Fruit fly (Drosophila melanogaster) Kc167 (cell line): ENCODE data around the gene Ctu2.

Source experiments
- Myc ChIP-seq: fragments of >200 bp; optimal IDR thresholded peaks from 2 replicates; lab custom pipeline; 2017; ENCODE audit warnings: missing external identifiers
- Sin3A ChIP-seq: fragments of >200 bp; optimal IDR thresholded peaks from 2 replicates; lab custom pipeline; 2018; ENCODE audit warnings: missing external identifiers
- h ChIP-seq: fragments of >200 bp; optimal IDR thresholded peaks from 3 replicates; lab custom pipeline; 2018; ENCODE audit warnings: missing external identifiers
- insv ChIP-seq: fragments of >200 bp; optimal IDR thresholded peaks from 3 replicates; lab custom pipeline; 2018; ENCODE audit warnings: missing external identifiers
- psq ChIP-seq: fragments of >200 bp; optimal IDR thresholded peaks from 2 replicates; lab custom pipeline; 2017; ENCODE audit warnings: missing external identifiers
- ttk ChIP-seq: sonication (Bioruptor generic); optimal IDR thresholded peaks from 2 replicates; lab custom pipeline; 2017; ENCODE audit warnings: missing external identifiers

Ctu2 gene

DNA sequence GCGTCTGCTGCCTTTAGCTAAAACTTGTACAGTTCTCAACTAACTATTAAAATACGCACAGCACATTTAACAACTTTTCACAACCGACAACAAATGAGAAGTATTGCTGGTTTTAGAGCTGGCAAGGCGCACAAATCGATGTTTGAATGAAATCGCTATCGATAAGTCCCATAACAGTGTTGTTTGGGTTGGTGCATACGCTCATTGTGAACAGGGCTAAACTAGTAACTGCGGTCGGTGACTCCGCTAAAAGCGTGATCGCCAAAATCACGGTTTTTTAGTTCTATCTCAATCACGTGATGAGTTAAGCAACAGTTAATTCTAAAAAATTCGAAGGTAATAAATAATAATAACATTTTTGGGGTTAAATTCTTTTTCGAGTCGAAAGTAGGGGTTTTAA is 39.7 kb downstream of the Ctu2 start, which contains the start of gene Top2:
Gene Top2, minus strand, starts transcription at position 110 of the 400 bp plus-strand sequence.
- TF ChIP-seq Sin3A (lab: Kevin White, UChicago) = no peak
- no peak for TF ChIP-seq h
- TF ChIP-seq insv (lab: Kevin White, UChicago) = no peak
- no peak for TF ChIP-seq psq (lab: Kevin White, UChicago)
- TF ChIP-seq Myc (lab: Kevin White, UChicago) = no peak
- TF ChIP-seq ttk (lab: Kevin White, UChicago) = no peak

DNA sequence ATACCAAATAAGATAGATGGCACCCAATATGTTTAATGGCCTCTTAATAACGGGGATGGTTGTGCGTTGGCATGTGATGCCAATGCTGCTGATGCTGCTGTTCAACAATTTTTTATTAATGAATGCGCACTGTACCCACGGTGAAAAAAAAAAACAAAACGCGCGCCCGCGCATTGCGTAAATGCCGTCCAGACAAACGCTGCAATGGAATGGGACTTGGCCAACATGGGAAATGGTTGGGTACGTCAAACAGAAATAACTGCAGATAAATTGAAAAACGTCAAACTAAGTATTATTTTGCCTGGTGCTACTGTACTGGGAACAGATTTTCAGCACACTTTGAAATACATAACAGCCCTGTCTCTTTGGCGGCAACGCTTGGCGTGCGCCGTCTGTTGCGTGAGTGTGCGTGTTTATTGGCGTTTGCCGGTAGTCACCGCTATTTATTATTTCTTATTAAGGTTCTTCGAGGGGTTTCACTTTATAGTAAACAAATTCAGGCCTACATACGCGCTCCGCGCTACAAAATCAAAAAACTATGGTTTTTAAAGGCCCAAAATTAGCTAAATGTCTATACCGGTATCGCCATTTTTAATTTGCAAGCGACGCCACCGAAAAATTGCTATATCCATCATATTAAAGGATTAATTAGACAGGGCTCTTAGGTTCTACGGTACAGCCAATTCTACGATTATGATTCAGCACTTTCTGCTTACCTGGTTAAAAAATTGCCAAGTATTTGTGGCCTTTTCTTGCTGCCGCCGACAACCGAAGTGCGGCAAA is 40.3 kb downstream of the Ctu2 start:
- TF ChIP-seq ttk (lab: Kevin White, UChicago) (no peak), Myc (lab: Kevin White, UChicago) (no peak), insv (lab: Kevin White, UChicago) (no peak), Sin3A (lab: Kevin White, UChicago) (no peak), h (no peak), psq (lab: Kevin White, UChicago) (no peak)

- no peak for TF ChIP-seq Sin3A (lab: Kevin White, UChicago)
- TF ChIP-seq ttk (lab: Kevin White, UChicago) = no peak
- no peak for TF ChIP-seq Myc (lab: Kevin White, UChicago)
- TF ChIP-seq insv (lab: Kevin White, UChicago) = no peak
- TF ChIP-seq h = no peak
- TF ChIP-seq psq (lab: Kevin White, UChicago) = no peak
Observed at dm6 chr2L:19444734-19445140, 48.3 kb downstream of the Ctu2 start, which contains the start of gene Hs2st. Hs2st (minus strand) TSS chr2L:19444750.

- TF ChIP-seq Sin3A (lab: Kevin White, UChicago) = no peak
- no peak for TF ChIP-seq psq (lab: Kevin White, UChicago)
- no peak for TF ChIP-seq ttk (lab: Kevin White, UChicago)
- no peak for TF ChIP-seq Myc (lab: Kevin White, UChicago)
- TF ChIP-seq insv (lab: Kevin White, UChicago) = no peak
Observed at dm6 chr2L:19442627-19443026, 50.4 kb downstream of the Ctu2 start, which contains the start of gene CG10237. CG10237 (minus strand) TSS chr2L:19442727.

DNA sequence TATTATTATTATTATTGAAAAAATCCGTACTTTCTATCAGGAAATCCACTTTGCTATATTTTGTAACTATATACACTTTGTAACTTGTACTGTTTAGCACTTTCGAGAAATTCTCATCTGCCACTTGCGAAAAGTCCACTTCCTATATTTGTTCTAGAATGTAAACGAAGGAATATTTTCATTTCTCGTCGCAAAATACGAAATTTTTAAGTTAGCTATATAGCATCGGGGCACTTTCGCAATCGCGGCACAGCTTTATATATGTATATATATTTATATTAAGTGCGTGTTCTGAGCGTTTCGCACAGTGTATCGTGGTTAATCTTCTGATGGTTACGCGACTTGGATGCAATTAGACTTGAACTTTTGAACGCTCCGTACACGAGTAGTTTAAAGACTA is 51.3 kb downstream of the Ctu2 start, which contains the start of gene RanGAP:
Gene RanGAP, plus strand, starts transcription at position 169 of the 400 bp plus-strand sequence.
- no peak for TF ChIP-seq insv (lab: Kevin White, UChicago)
- no peak for TF ChIP-seq h
- no peak for TF ChIP-seq psq (lab: Kevin White, UChicago)
- no peak for TF ChIP-seq ttk (lab: Kevin White, UChicago)
- TF ChIP-seq Myc (lab: Kevin White, UChicago) = no peak
- TF ChIP-seq Sin3A (lab: Kevin White, UChicago) = no peak
